Worm (Caenorhabditis elegans) whole organism, L3 larva: ENCODE data around the gene F08F3.4.

ENCODE experiments used
- R02D3.7 ChIP-seq: fragments of 150-350 bp; optimal IDR thresholded peaks from 2 replicates; lab custom pipeline; 2014; ENCODE audit warnings: missing biosample characterization, missing genetic modification characterization
- aly-2 ChIP-seq: fragments of 150-350 bp; optimal IDR thresholded peaks from 2 replicates; lab custom pipeline; 2014; ENCODE audit warnings: missing biosample characterization, missing genetic modification characterization
- ama-1 ChIP-seq: fragments of 150-350 bp; optimal IDR thresholded peaks from 2 replicates; lab custom pipeline; 2018
- ceh-28 ChIP-seq: fragments of 150-350 bp; optimal IDR thresholded peaks from 2 replicates; lab custom pipeline; 2014; ENCODE audit warnings: missing biosample characterization, missing genetic modification reagents, missing genetic modification characterization
- ceh-82 ChIP-seq: fragments of 150-350 bp; optimal IDR thresholded peaks from 2 replicates; lab custom pipeline; 2014; ENCODE audit warnings: missing biosample characterization, missing genetic modification characterization
- ceh-9 ChIP-seq: sonication (generic microtip); optimal IDR thresholded peaks from 2 replicates; lab custom pipeline; 2018; ENCODE audit warnings: missing biosample characterization, missing genetic modification characterization
- daf-12 ChIP-seq: fragments of 150-350 bp; optimal IDR thresholded peaks from 2 replicates; lab custom pipeline; 2014; ENCODE audit warnings: missing biosample characterization, missing genetic modification reagents, missing genetic modification characterization
- egl-5 ChIP-seq: fragments of 150-350 bp; optimal IDR thresholded peaks from 2 replicates; lab custom pipeline; 2017; ENCODE audit warnings: missing biosample characterization, missing genetic modification reagents, missing genetic modification characterization, inconsistent platforms
- eor-1 ChIP-seq, 2 experiments: fragments of 150-350 bp; optimal IDR thresholded peaks; 2 replicates each; lab custom pipeline; 2014 to 2018; ENCODE audit warnings: missing biosample characterization in 2 of 2, missing genetic modification characterization in 2 of 2
- fkh-10 ChIP-seq: sonication (generic microtip); optimal IDR thresholded peaks from 2 replicates; lab custom pipeline; 2017; ENCODE audit warnings: missing biosample characterization, missing genetic modification reagents, missing genetic modification characterization
- fkh-2 ChIP-seq: fragments of 150-350 bp; optimal IDR thresholded peaks from 2 replicates; lab custom pipeline; 2014; ENCODE audit warnings: missing biosample characterization, missing genetic modification reagents, missing genetic modification characterization
- fos-1 ChIP-seq: fragments of 150-350 bp; optimal IDR thresholded peaks from 2 replicates; lab custom pipeline; 2014; ENCODE audit warnings: missing biosample characterization, missing genetic modification characterization
- hmg-11 ChIP-seq: sonication (generic microtip); optimal IDR thresholded peaks from 2 replicates; lab custom pipeline; 2016; ENCODE audit warnings: missing genetic modification characterization, missing compliant biosample characterization
- lin-15B ChIP-seq: fragments of 150-350 bp; optimal IDR thresholded peaks from 2 replicates; lab custom pipeline; 2014; ENCODE audit warnings: missing biosample characterization, missing genetic modification characterization
- lin-39 ChIP-seq: fragments of 150-350 bp; optimal IDR thresholded peaks from 2 replicates; lab custom pipeline; 2018; ENCODE audit warnings: missing biosample characterization, missing genetic modification reagents, missing genetic modification characterization
- nfya-1 ChIP-seq: sonication (generic microtip); optimal IDR thresholded peaks from 2 replicates; lab custom pipeline; 2017; ENCODE audit warnings: missing genetic modification characterization, mild to moderate bottlenecking, missing compliant biosample characterization, antibody characterized with exemption, moderate library complexity; ENCODE audit not compliant: insufficient read depth
- nhr-11 ChIP-seq: fragments of 150-350 bp; optimal IDR thresholded peaks from 2 replicates; lab custom pipeline; 2014; ENCODE audit warnings: missing biosample characterization, missing genetic modification characterization
- nhr-12 ChIP-seq: fragments of 150-350 bp; optimal IDR thresholded peaks from 2 replicates; lab custom pipeline; 2014; ENCODE audit warnings: missing biosample characterization, missing genetic modification characterization
- nhr-23 ChIP-seq: fragments of 150-350 bp; optimal IDR thresholded peaks from 2 replicates; lab custom pipeline; 2014; ENCODE audit warnings: missing biosample characterization, missing genetic modification reagents, missing genetic modification characterization
- nhr-25 ChIP-seq: sonication (generic microtip); optimal IDR thresholded peaks from 2 replicates; lab custom pipeline; 2017; ENCODE audit warnings: missing biosample characterization, missing genetic modification characterization
- nhr-43 ChIP-seq: sonication (generic microtip); optimal IDR thresholded peaks from 2 replicates; lab custom pipeline; 2016; ENCODE audit warnings: mild to moderate bottlenecking, missing genetic modification characterization, missing compliant biosample characterization; ENCODE audit not compliant: poor library complexity, severe bottlenecking
- nhr-67 ChIP-seq: fragments of 150-350 bp; optimal IDR thresholded peaks from 2 replicates; lab custom pipeline; 2014; ENCODE audit warnings: missing biosample characterization, missing genetic modification characterization
- nhr-76 ChIP-seq: fragments of 150-350 bp; sonication (generic microtip); optimal IDR thresholded peaks from 5 replicates; lab custom pipeline; 2014; ENCODE audit warnings: missing biosample characterization, missing genetic modification characterization
- pha-4 ChIP-seq: fragments of 150-350 bp; optimal IDR thresholded peaks from 2 replicates; lab custom pipeline; 2014; ENCODE audit warnings: missing biosample characterization, missing genetic modification reagents, missing genetic modification characterization
- pqm-1 ChIP-seq: fragments of 150-350 bp; optimal IDR thresholded peaks from 2 replicates; lab custom pipeline; 2017; ENCODE audit warnings: missing biosample characterization, missing genetic modification characterization, inconsistent platforms
- sea-2 ChIP-seq: fragments of 150-350 bp; sonication (generic microtip); optimal IDR thresholded peaks from 4 replicates; lab custom pipeline; 2014; ENCODE audit warnings: missing biosample characterization, missing genetic modification reagents, missing genetic modification characterization
- skn-1 ChIP-seq: fragments of 150-350 bp; optimal IDR thresholded peaks from 2 replicates; lab custom pipeline; 2014; ENCODE audit warnings: missing biosample characterization, missing genetic modification characterization
- tbx-2 ChIP-seq: sonication (generic microtip); optimal IDR thresholded peaks from 2 replicates; lab custom pipeline; 2016; ENCODE audit warnings: mild to moderate bottlenecking, missing genetic modification characterization, missing compliant biosample characterization
- unc-39 ChIP-seq: sonication (generic microtip); optimal IDR thresholded peaks from 4 replicates; lab custom pipeline; 2017; ENCODE audit warnings: missing biosample characterization, missing genetic modification characterization
- unc-62 ChIP-seq: fragments of 150-350 bp; sonication (generic microtip); optimal IDR thresholded peaks from 4 replicates; lab custom pipeline; 2014; ENCODE audit warnings: missing biosample characterization, missing genetic modification reagents, missing genetic modification characterization
- ztf-4 ChIP-seq: fragments of 150-350 bp; optimal IDR thresholded peaks from 2 replicates; lab custom pipeline; 2014; ENCODE audit warnings: missing biosample characterization, missing genetic modification characterization

F08F3.4 gene

DNA sequence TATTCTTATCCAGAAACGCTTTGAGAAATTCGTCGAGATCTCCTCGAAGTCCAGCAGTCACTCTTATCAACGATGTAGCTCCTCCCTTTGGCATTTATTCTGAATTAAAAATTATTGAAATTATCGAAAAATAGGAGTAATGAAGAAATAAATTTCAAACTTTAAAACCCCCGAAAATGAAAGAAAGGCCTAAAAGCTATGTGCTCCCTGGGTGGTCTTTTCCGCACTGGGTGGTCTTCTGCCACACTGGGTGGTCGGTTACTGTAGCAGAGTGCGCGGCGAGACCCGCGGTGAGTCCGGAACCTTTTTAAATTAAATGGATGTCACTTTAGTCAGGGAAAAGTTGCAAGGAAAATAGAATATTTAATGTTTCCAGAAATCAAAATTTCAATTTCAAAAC lies 28.3 kb downstream of the F08F3.4 start, which contains the start of gene snpc-1.3:
Gene snpc-1.3, minus strand, starts transcription at position 101 of the 400 bp plus-strand sequence.
- TF ChIP-seq ceh-9 (tag; lab: Kevin White, UChicago) (no peak), fos-1 (no peak), nhr-76 (tag; lab: Kevin White, UChicago) (no peak), ceh-82 (tag; lab: Kevin White, UChicago) (no peak), lin-39 (tag; lab: Kevin White, UChicago) (no peak), aly-2 (tag; lab: Kevin White, UChicago) (no peak)

DNA sequence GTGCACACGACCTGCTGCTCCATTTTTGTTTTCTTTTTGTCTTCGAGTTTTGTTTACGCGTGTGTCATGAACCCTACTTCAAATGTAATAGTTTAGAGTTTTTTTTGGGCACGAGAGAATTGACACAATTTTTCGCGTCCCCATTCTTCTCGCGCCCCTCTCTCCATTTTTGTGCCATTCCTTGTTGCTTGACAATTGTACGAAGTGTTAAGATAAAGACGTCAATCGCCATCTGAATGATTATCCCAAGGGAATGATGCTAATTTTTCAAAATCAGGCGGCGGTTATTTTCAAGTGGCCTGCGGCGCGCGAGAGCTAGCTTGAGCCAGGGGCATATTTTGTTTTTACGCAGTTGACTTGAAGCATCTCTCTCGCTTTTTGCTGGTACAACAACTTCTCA lies 31.6 kb downstream of the F08F3.4 start:
- TF ChIP-seq pha-4 (tag; lab: Kevin White, UChicago) (no peak), sea-2 (no peak), egl-5 (no peak), daf-12 (tag; lab: Kevin White, UChicago) (no peak), nhr-43 (tag; lab: Kevin White, UChicago) (no peak), pqm-1 (no peak), aly-2 (tag; lab: Kevin White, UChicago) (no peak), nhr-25 (no peak), tbx-2 (tag; lab: Kevin White, UChicago) (no peak), unc-39 (tag; lab: Kevin White, UChicago) (no peak), nhr-23 (no peak), fkh-10 (GFP tag; lab: Kevin White, UChicago) (no peak), unc-62 (GFP tag; lab: Kevin White, UChicago) (no peak), lin-39 (tag; lab: Kevin White, UChicago) (peak; percentile 46), nfya-1 (tag; lab: Kevin White, UChicago) (peak; percentile 15)

DNA sequence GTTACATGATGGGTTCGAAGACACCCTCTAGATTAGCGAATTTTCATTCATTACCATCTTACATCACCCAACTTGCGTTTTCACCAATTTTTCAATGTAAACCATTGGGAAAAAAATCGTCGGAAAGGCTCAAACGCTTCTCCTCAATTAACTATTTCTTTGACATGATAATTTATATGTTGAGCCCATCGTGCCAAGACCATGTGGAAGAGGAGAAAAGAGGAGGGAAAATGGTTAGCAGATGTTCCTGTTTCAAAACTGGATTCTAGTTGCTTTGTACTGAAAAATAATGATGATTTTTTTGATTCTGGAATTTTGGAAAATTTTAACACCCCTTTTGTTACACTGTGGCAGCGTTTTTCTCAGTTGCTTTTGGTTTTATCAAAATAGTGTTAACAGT lies 33.3 kb downstream of the F08F3.4 start:
- TF ChIP-seq lin-15B (tag; lab: Kevin White, UChicago) (no peak), fkh-2 (tag; lab: Kevin White, UChicago) (no peak), ceh-28 (no peak), nhr-11 (tag; lab: Kevin White, UChicago) (no peak), hmg-11 (tag; lab: Kevin White, UChicago) (no peak), pha-4 (tag; lab: Kevin White, UChicago) (no peak), ama-1 (lab: Kevin White, UChicago) (no peak), pqm-1 (no peak), daf-12 (tag; lab: Kevin White, UChicago) (no peak)

DNA sequence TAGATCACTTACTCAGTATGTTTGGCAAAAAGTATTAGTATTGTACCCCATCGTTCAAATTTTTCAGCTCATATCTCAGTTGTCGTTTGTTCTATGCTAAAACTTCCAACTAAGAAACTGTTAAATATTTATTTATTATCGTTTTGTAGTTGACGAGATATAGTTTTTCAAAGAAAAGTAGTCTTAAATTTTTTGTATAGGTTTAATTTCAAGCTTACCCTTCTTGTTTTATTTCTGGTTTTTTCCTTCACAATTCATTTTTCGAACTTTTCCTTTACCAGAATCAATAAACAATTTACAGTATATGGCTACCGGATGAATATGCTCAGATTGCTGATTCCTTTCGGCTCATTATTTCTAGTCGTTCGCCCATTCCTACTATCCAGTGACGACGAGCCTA lies 35.1 kb downstream of the F08F3.4 start, which contains the start of gene F08F3.1:
Gene F08F3.1, plus strand, starts transcription at position 301 of the 400 bp plus-strand sequence.
- TF ChIP-seq ztf-4 (tag; lab: Kevin White, UChicago) (no peak), fkh-10 (GFP tag; lab: Kevin White, UChicago) (no peak)

DNA sequence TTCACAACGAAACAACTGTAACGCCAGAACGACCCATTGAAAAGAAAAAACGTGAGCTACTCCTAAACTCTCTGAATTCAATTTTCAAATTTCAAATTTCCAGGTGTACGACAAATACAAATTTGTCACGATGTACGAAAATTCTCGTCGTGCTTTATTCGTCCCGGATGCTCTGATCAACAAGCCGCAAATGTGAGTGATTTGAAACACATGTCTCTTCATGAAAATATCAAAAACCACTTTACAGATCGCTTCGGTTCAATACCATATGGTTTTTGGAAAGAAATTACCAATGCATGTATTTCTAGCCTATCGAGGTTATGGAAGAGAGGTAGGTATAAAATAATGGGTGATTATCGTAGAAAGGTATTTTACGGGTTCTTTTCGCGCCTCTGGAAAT lies 36.3 kb downstream of the F08F3.4 start:
- TF ChIP-seq R02D3.7, result no peak
- TF ChIP-seq ceh-28, result no peak
- TF ChIP-seq ama-1 (lab: Kevin White, UChicago), result no peak
- TF ChIP-seq fkh-10 (GFP tag; lab: Kevin White, UChicago), result no peak

DNA sequence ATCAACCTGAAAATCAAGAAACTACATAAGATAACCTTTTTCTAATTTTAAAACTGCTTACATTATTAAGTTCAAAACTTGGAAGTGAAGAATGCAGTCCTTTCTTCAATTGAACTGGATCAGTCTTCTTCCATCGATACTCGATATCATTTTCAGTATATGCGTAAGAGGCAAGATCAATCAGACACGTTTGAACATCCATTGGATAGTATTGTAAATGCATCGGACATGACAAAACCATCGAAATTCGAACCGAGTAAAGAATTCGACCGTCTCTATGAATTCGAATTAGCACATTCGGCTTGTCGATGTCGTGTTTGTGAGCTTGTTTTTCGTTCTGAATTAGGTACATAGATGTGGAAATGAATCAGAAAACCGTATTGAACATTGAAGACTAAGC lies 40.0 kb downstream of the F08F3.4 start:
- TF ChIP-seq eor-1 (tag; optimal IDR thresholded peaks at IDR 0.05; lab: Kevin White, UChicago), result no peak
- TF ChIP-seq nhr-12, result no peak
- no peak for TF ChIP-seq ama-1 (lab: Kevin White, UChicago)
- TF ChIP-seq skn-1 (tag; lab: Kevin White, UChicago), result no peak
- TF ChIP-seq nhr-11 (tag; lab: Kevin White, UChicago), result no peak
- TF ChIP-seq sea-2, result no peak
- TF ChIP-seq nhr-23, result no peak
- TF ChIP-seq pqm-1, result no peak
- TF ChIP-seq pha-4 (tag; lab: Kevin White, UChicago), result no peak
- TF ChIP-seq ceh-9 (tag; lab: Kevin White, UChicago), result no peak
- no peak for TF ChIP-seq nhr-67
